Fruit fly (Drosophila melanogaster): ENCODE data around the gene Fer1HCH.
A peak's percentile ranks its signal among the peaks of the same experiment; 100 is the strongest.

The Fer1HCH gene

dm6 chr3R:30336100-30336499 lies 51.9 kb downstream of the Fer1HCH start (continued):
- no peak for TF ChIP-seq CG11723 (GFP tag; optimal IDR thresholded peaks at IDR 0.05)
- no peak for TF ChIP-seq CG16813 (GFP tag; IDR thresholded peaks at IDR 0.05; ENCODE audit: partially characterized antibody)
- no peak for TF ChIP-seq br (optimal IDR thresholded peaks at IDR 0.05)
- TF ChIP-seq HLH54F (GFP tag; optimal IDR thresholded peaks at IDR 0.05) = no peak
- TF ChIP-seq Nf-YB (GFP tag; optimal IDR thresholded peaks at IDR 0.05) = no peak
- no peak for TF ChIP-seq CG31365 (tag; optimal IDR thresholded peaks at IDR 0.05)
- TF ChIP-seq btn (GFP tag; optimal IDR thresholded peaks at IDR 0.05) = no peak
- no peak for TF ChIP-seq HmgD (GFP tag; optimal IDR thresholded peaks at IDR 0.05)
- TF ChIP-seq her (GFP tag; optimal IDR thresholded peaks at IDR 0.05) = no peak
- TF ChIP-seq sisA (GFP tag; IDR thresholded peaks at IDR 0.05) = peak; percentile 16; the same call in 1 of the 2 replicates
- no peak for TF ChIP-seq prd (optimal IDR thresholded peaks at IDR 0.05)
- peak; percentile 40; the same call in 1 of the 3 replicates for TF ChIP-seq prd (GFP tag; IDR thresholded peaks at IDR 0.05)
- no peak for TF ChIP-seq CG7987 (GFP tag; optimal IDR thresholded peaks at IDR 0.05)
- no peak for TF ChIP-seq schlank (tag; optimal IDR thresholded peaks at IDR 0.05)
- TF ChIP-seq Ada2b (GFP tag; IDR thresholded peaks at IDR 0.05) = peak; percentile 36; the same call in 1 of the 2 replicates
- TF ChIP-seq Xrp1 (GFP tag; IDR thresholded peaks at IDR 0.05) = peak; percentile 55
- TF ChIP-seq CG16779 (GFP tag; IDR thresholded peaks at IDR 0.05) = no peak
- no peak for TF ChIP-seq dpn (GFP tag; optimal IDR thresholded peaks at IDR 0.05)
- no peak for TF ChIP-seq zen (tag; optimal IDR thresholded peaks at IDR 0.05)
- TF ChIP-seq Dll (GFP tag; IDR thresholded peaks at IDR 0.05; ENCODE audit: partially characterized antibody) = no peak
- no peak for TF ChIP-seq Camta (GFP tag; optimal IDR thresholded peaks at IDR 0.05)
- peak; percentile 45 for TF ChIP-seq CG30403 (GFP tag; optimal IDR thresholded peaks at IDR 0.05)
- no peak for TF ChIP-seq CG3407 (GFP tag; optimal IDR thresholded peaks at IDR 0.05)
- TF ChIP-seq dmrt11E (tag; optimal IDR thresholded peaks at IDR 0.05) = peak; percentile 10
- no peak for TF ChIP-seq sc (optimal IDR thresholded peaks at IDR 0.05)
- peak; percentile 4 for TF ChIP-seq sc (GFP tag; optimal IDR thresholded peaks at IDR 0.05)
- no peak for TF ChIP-seq CG6813 (GFP tag; optimal IDR thresholded peaks at IDR 0.05)
- peak; percentile 29 for TF ChIP-seq BtbVII (GFP tag; optimal IDR thresholded peaks at IDR 0.05)
- TF ChIP-seq Chrac-16 (GFP tag; optimal IDR thresholded peaks at IDR 0.05) = no peak
- TF ChIP-seq ttk (GFP tag; IDR thresholded peaks at IDR 0.05) = no peak
- no peak for TF ChIP-seq abd-A (tag; optimal IDR thresholded peaks at IDR 0.05)
- TF ChIP-seq CG12942 (GFP tag; optimal IDR thresholded peaks at IDR 0.05) = no peak
- TF ChIP-seq Vsx1 (GFP tag; optimal IDR thresholded peaks at IDR 0.05) = no peak
- peak; percentile 1 for TF ChIP-seq pho (GFP tag; optimal IDR thresholded peaks at IDR 0.05)
- TF ChIP-seq insv (GFP tag; optimal IDR thresholded peaks at IDR 0.05) = no peak
- TF ChIP-seq CG4328 (GFP tag; optimal IDR thresholded peaks at IDR 0.05) = no peak
- no peak for TF ChIP-seq Deaf1 (tag; optimal IDR thresholded peaks at IDR 0.05)
- no peak for TF ChIP-seq toy (GFP tag; IDR thresholded peaks at IDR 0.05)
- no peak for TF ChIP-seq NC2α (GFP tag; optimal IDR thresholded peaks at IDR 0.05)
- no peak for TF ChIP-seq Usf (GFP tag; optimal IDR thresholded peaks at IDR 0.05)
- no peak for TF ChIP-seq TFAM (GFP tag; optimal IDR thresholded peaks at IDR 0.05)
- no peak for TF ChIP-seq Kr (GFP tag; optimal IDR thresholded peaks at IDR 0.05)
- peak; percentile 10 for TF ChIP-seq CG3281 (GFP tag; optimal IDR thresholded peaks at IDR 0.05)
- peak; percentile 36 for TF ChIP-seq grau (tag; optimal IDR thresholded peaks at IDR 0.05)
- TF ChIP-seq sens-2 (GFP tag; IDR thresholded peaks at IDR 0.05) = no peak
- peak; percentile 55 for TF ChIP-seq CG10979 (tag; optimal IDR thresholded peaks at IDR 0.05)
- peak; percentile 22 for TF ChIP-seq Xbp1 (GFP tag; optimal IDR thresholded peaks at IDR 0.05)
- TF ChIP-seq CG2712 (tag; optimal IDR thresholded peaks at IDR 0.05) = peak; percentile 54
- peak; percentile 70 for TF ChIP-seq CG11504 (tag; optimal IDR thresholded peaks at IDR 0.05)
- TF ChIP-seq exex (tag; optimal IDR thresholded peaks at IDR 0.05) = no peak
- TF ChIP-seq Hr51 (GFP tag; optimal IDR thresholded peaks at IDR 0.05) = peak in 1 of 2 experiments; percentile 30
- no peak for TF ChIP-seq CG3838 (GFP tag; optimal IDR thresholded peaks at IDR 0.05)
